Fruit fly (Drosophila melanogaster) whole organism, embryonic: Measurements from ENCODE around the gene CG10947.

ENCODE experiments used
- Aef1 ChIP-seq: fragments of 200-800 bp; sonication (Bioruptor generic); IDR thresholded peaks from 3 replicates; pipeline ENCODE4 v1.3.6; 2022; ENCODE audit warnings: missing biosample characterization, missing genetic modification characterization
- Asciz ChIP-seq: fragments of 200-800 bp; sonication (Bioruptor generic); optimal IDR thresholded peaks from 2 replicates; lab custom pipeline; 2017; ENCODE audit warnings: missing biosample characterization, mild to moderate bottlenecking, missing genetic modification characterization, missing genetic modification reagents
- Awh ChIP-seq: fragments of 200-800 bp; sonication (Bioruptor generic); IDR thresholded peaks from 2 replicates; pipeline ENCODE4, ENCODE4 v1.3.6; 2022; ENCODE audit warnings: missing biosample characterization, missing genetic modification characterization
- CG10366 ChIP-seq: fragments of 200-800 bp; sonication (Bioruptor generic); IDR thresholded peaks from 2 replicates; pipeline ENCODE4 v1.3.6; 2022; ENCODE audit warnings: missing biosample characterization, missing genetic modification characterization
- CG11695 ChIP-seq: fragments of 200-800 bp; sonication (Bioruptor generic); IDR thresholded peaks from 3 replicates; pipeline ENCODE4 v1.3.6; 2022; ENCODE audit warnings: missing biosample characterization, missing genetic modification characterization
- CG11723 ChIP-seq: fragments of 200-800 bp; sonication (Bioruptor generic); optimal IDR thresholded peaks from 2 replicates; lab custom pipeline; 2017; ENCODE audit warnings: missing biosample characterization, mild to moderate bottlenecking, missing genetic modification characterization
- CG12391 ChIP-seq: fragments of 200-800 bp; sonication (Bioruptor generic); optimal IDR thresholded peaks from 3 replicates; lab custom pipeline; 2018; ENCODE audit warnings: missing biosample characterization, mild to moderate bottlenecking, missing genetic modification characterization, moderate library complexity
- CG13775 ChIP-seq: fragments of 200-800 bp; sonication (Bioruptor generic); optimal IDR thresholded peaks from 3 replicates; lab custom pipeline; 2017; ENCODE audit warnings: missing biosample characterization, mild to moderate bottlenecking, missing genetic modification characterization
- CG13894 ChIP-seq: fragments of 200-800 bp; sonication (Bioruptor generic); optimal IDR thresholded peaks from 3 replicates; lab custom pipeline; 2018; ENCODE audit warnings: missing biosample characterization, mild to moderate bottlenecking, missing genetic modification characterization, moderate library complexity
- CG14050 ChIP-seq: fragments of 200-800 bp; sonication (Bioruptor generic); IDR thresholded peaks from 3 replicates; pipeline ENCODE4 v1.3.6; 2022; ENCODE audit warnings: missing biosample characterization, missing genetic modification characterization
- CG17612 ChIP-seq: fragments of 200-800 bp; sonication (Bioruptor generic); IDR thresholded peaks from 2 replicates; pipeline ENCODE4 v1.3.6; 2022; ENCODE audit warnings: missing biosample characterization, missing genetic modification characterization
- CG2129 ChIP-seq: fragments of 200-800 bp; sonication (Bioruptor generic); IDR thresholded peaks from 2 replicates; pipeline ENCODE4 v1.3.6; 2022; ENCODE audit warnings: missing biosample characterization, missing genetic modification characterization; ENCODE audit not compliant: partially characterized antibody
- CG2712 ChIP-seq: fragments of 200-800 bp; optimal IDR thresholded peaks from 3 replicates; lab custom pipeline; 2019; ENCODE audit warnings: missing biosample characterization, mild to moderate bottlenecking, missing genetic modification characterization, moderate library complexity
- CG3065 ChIP-seq: fragments of 200-800 bp; sonication (Bioruptor generic); optimal IDR thresholded peaks from 2 replicates; lab custom pipeline; 2016; ENCODE audit warnings: missing biosample characterization, missing genetic modification characterization
- CG4328 ChIP-seq: fragments of 200-800 bp; sonication (Bioruptor generic); optimal IDR thresholded peaks from 3 replicates; lab custom pipeline; 2017; ENCODE audit warnings: missing biosample characterization, missing genetic modification reagents, missing genetic modification characterization
- CG4360 ChIP-seq: fragments of 200-800 bp; sonication (Bioruptor generic); IDR thresholded peaks from 2 replicates; pipeline ENCODE4 v1.3.6; 2022; ENCODE audit warnings: missing biosample characterization, missing genetic modification characterization
- CG43689 ChIP-seq: fragments of 200-800 bp; sonication (Bioruptor generic); IDR thresholded peaks from 2 replicates; pipeline ENCODE4 v1.3.6; 2022; ENCODE audit warnings: missing biosample characterization, missing genetic modification characterization
- CG8281 ChIP-seq: fragments of 200-800 bp; sonication (Bioruptor generic); optimal IDR thresholded peaks from 2 replicates; lab custom pipeline; 2018; ENCODE audit warnings: missing biosample characterization, mild to moderate bottlenecking, missing genetic modification characterization, moderate library complexity
- CG8765 ChIP-seq: fragments of 200-800 bp; sonication (Bioruptor generic); IDR thresholded peaks from 2 replicates; pipeline ENCODE4 v1.3.6; 2022; ENCODE audit warnings: missing biosample characterization, missing genetic modification characterization
- E2f1 ChIP-seq: fragments of 200-800 bp; sonication (Bioruptor generic); IDR thresholded peaks from 2 replicates; pipeline ENCODE4 v1.3.6; 2022; ENCODE audit warnings: missing biosample characterization, missing genetic modification characterization
- Ets97D ChIP-seq: fragments of 200-800 bp; sonication (Bioruptor generic); optimal IDR thresholded peaks from 3 replicates; lab custom pipeline; 2016; ENCODE audit warnings: missing biosample characterization, missing genetic modification characterization
- H2.0 ChIP-seq: fragments of 200-800 bp; sonication (Bioruptor generic); IDR thresholded peaks from 2 replicates; pipeline ENCODE4 v1.3.6; 2022; ENCODE audit warnings: missing biosample characterization, missing genetic modification characterization
- HHEX ChIP-seq: fragments of 200-800 bp; sonication (Bioruptor generic); optimal IDR thresholded peaks from 3 replicates; lab custom pipeline; 2017; ENCODE audit warnings: missing biosample characterization, mild to moderate bottlenecking, missing genetic modification characterization, missing genetic modification reagents
- HLH54F ChIP-seq: fragments of 200-800 bp; sonication (Bioruptor generic); optimal IDR thresholded peaks from 3 replicates; lab custom pipeline; 2016; ENCODE audit warnings: missing biosample characterization, missing genetic modification characterization
- Hr39 ChIP-seq: fragments of >200 bp; optimal IDR thresholded peaks from 2 replicates; lab custom pipeline; 2017
- Lhr ChIP-seq: fragments of 200-800 bp; sonication (Bioruptor generic); optimal IDR thresholded peaks from 3 replicates; lab custom pipeline; 2017; ENCODE audit warnings: mild to moderate bottlenecking, missing biosample characterization, missing genetic modification reagents, missing genetic modification characterization
- Mad ChIP-seq: fragments of 200-800 bp; sonication (Bioruptor generic); optimal IDR thresholded peaks from 2 replicates; lab custom pipeline; 2016; ENCODE audit warnings: missing biosample characterization, missing genetic modification characterization
- Oaz ChIP-seq: fragments of 200-800 bp; sonication (Bioruptor generic); IDR thresholded peaks from 2 replicates; pipeline ENCODE4 v1.3.6; 2022; ENCODE audit warnings: missing biosample characterization, missing genetic modification characterization
- Poxn ChIP-seq: fragments of 200-800 bp; sonication (Bioruptor generic); IDR thresholded peaks from 2 replicates; pipeline ENCODE4 v1.3.6; 2022; ENCODE audit warnings: missing biosample characterization, missing genetic modification characterization
- Sin3A ChIP-seq: fragments of >200 bp; optimal IDR thresholded peaks from 2 replicates; lab custom pipeline; 2018
- Usf ChIP-seq: fragments of 200-800 bp; sonication (Bioruptor generic); optimal IDR thresholded peaks from 2 replicates; lab custom pipeline; 2017; ENCODE audit warnings: missing genotype, missing biosample characterization, missing genetic modification characterization
- ase ChIP-seq: fragments of 200-800 bp; sonication (Bioruptor generic); IDR thresholded peaks from 3 replicates; pipeline ENCODE4 v1.3.6; 2022; ENCODE audit warnings: missing biosample characterization, missing genetic modification characterization
- cad ChIP-seq: fragments of >200 bp; optimal IDR thresholded peaks from 2 replicates; lab custom pipeline; 2017; ENCODE audit warnings: missing biosample characterization, missing genetic modification characterization
- cg ChIP-seq: fragments of 200-800 bp; sonication (Bioruptor generic); optimal IDR thresholded peaks from 3 replicates; lab custom pipeline; 2019; ENCODE audit warnings: missing biosample characterization, mild to moderate bottlenecking, missing genetic modification characterization, moderate library complexity
- cwo ChIP-seq: fragments of 200-800 bp; sonication (Bioruptor generic); optimal IDR thresholded peaks from 3 replicates; lab custom pipeline; 2017; ENCODE audit warnings: missing biosample characterization, missing genetic modification characterization, mild to moderate bottlenecking, moderate library complexity, missing genetic modification reagents
- dmrt99B ChIP-seq: fragments of 200-800 bp; sonication (Bioruptor generic); optimal IDR thresholded peaks from 2 replicates; lab custom pipeline; 2018; ENCODE audit warnings: missing biosample characterization, mild to moderate bottlenecking, missing genetic modification characterization, moderate library complexity
- emc ChIP-seq: fragments of 200-800 bp; sonication (Bioruptor generic); optimal IDR thresholded peaks from 2 replicates; lab custom pipeline; 2016; ENCODE audit warnings: missing biosample characterization, missing genetic modification characterization
- fd102C ChIP-seq: fragments of 200-800 bp; sonication (Bioruptor generic); optimal IDR thresholded peaks from 2 replicates; lab custom pipeline; 2018; ENCODE audit warnings: missing biosample characterization, mild to moderate bottlenecking, missing genetic modification characterization, moderate library complexity
- fru ChIP-seq: fragments of >200 bp; optimal IDR thresholded peaks from 2 replicates; lab custom pipeline; 2017
- her ChIP-seq: fragments of 200-800 bp; sonication (Bioruptor generic); optimal IDR thresholded peaks from 2 replicates; lab custom pipeline; 2016; ENCODE audit warnings: missing biosample characterization, missing genetic modification characterization
- nerfin-2 ChIP-seq: fragments of 200-800 bp; sonication (Bioruptor generic); IDR thresholded peaks from 2 replicates; pipeline ENCODE4 v1.3.6; 2022; ENCODE audit warnings: missing biosample characterization, missing genetic modification characterization; ENCODE audit not compliant: partially characterized antibody
- nom ChIP-seq: fragments of 200-800 bp; sonication (Bioruptor generic); optimal IDR thresholded peaks from 2 replicates; lab custom pipeline; 2017; ENCODE audit warnings: missing biosample characterization, missing genetic modification characterization, mild to moderate bottlenecking, moderate library complexity, missing genetic modification reagents
- p53 ChIP-seq: fragments of 200-800 bp; sonication (Bioruptor generic); optimal IDR thresholded peaks from 2 replicates; lab custom pipeline; 2016; ENCODE audit warnings: missing biosample characterization, missing genetic modification characterization
- row ChIP-seq: fragments of 200-800 bp; sonication (Bioruptor generic); IDR thresholded peaks from 3 replicates; pipeline ENCODE4 v1.3.6; 2022; ENCODE audit warnings: missing biosample characterization, missing genetic modification characterization
- shn ChIP-seq: fragments of 200-800 bp; sonication (Bioruptor generic); optimal IDR thresholded peaks from 3 replicates; lab custom pipeline; 2016; ENCODE audit warnings: missing biosample characterization, missing genetic modification characterization
- slp2 ChIP-seq: fragments of 200-800 bp; sonication (Bioruptor generic); optimal IDR thresholded peaks from 2 replicates; lab custom pipeline; 2016; ENCODE audit warnings: missing biosample characterization, missing genetic modification characterization
- stc ChIP-seq: fragments of 200-800 bp; sonication (Bioruptor generic); IDR thresholded peaks from 2 replicates; pipeline ENCODE4 v1.3.6; 2022; ENCODE audit warnings: missing biosample characterization, missing genetic modification characterization
- tin ChIP-seq: fragments of 200-800 bp; sonication (Bioruptor generic); optimal IDR thresholded peaks from 3 replicates; lab custom pipeline; 2016; ENCODE audit warnings: missing biosample characterization, missing genetic modification characterization
- tio ChIP-seq: fragments of 200-800 bp; sonication (Bioruptor generic); optimal IDR thresholded peaks from 2 replicates; lab custom pipeline; 2017; ENCODE audit warnings: missing biosample characterization, missing genetic modification characterization, inconsistent platforms
- unpg ChIP-seq: fragments of 200-800 bp; sonication (Bioruptor generic); optimal IDR thresholded peaks from 3 replicates; lab custom pipeline; 2018; ENCODE audit warnings: missing biosample characterization, mild to moderate bottlenecking, missing genetic modification characterization, moderate library complexity

Gene CG10947

DNA sequence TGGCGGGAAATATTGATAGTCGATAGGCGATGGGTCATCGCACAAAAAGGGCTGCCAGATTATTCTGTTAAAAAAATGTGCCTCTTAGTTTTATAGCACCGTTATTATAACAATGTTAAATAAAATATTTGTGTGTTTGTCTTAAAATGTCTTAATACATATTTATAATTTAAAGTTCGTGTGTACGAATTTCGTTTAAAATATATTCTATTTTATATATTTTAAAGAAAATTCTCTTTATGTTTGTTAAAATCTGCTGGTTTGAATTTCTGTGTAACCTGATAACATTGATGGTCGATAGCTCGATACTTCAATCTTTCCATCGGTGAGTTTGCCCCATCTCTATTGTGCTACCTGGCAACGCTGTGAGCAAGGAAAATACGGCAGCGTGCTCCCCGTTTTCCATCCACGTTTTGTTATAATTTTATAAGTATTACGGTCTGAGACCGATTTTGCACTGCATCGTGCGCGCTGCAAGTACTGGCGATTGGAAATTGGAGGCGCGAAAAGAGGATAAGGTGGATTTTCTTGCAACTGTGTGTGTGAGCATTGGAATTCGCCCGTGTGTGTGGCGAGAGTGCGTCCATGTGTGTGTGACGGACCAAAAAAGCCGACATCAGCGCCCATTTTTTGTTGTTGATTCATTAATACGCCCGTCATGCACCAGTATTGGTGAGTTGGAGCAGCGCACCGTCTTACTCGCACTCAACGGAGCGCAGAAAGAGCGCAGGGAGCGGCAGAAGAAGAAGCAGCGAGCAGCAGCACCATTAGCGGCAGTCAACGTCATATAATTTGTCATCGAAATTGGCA is 2.4 kb upstream of the CG10947 start, which contains the start of the genes CG10949 and Arpc2 (continued):
- no peak for TF ChIP-seq nom
- TF ChIP-seq CG4360 (GFP tag; lab: Robert Waterston, UW): 0 out of 2 replicates have a peak, but pooled peaks have one; percentile 26
- no peak for TF ChIP-seq cwo (GFP tag; lab: Kevin White, UChicago)
- TF ChIP-seq shn (GFP tag; lab: Kevin White, UChicago): no peak
- peak; percentile 46 for TF ChIP-seq tin (GFP tag; lab: Kevin White, UChicago)
- TF ChIP-seq Usf: no peak
- TF ChIP-seq p53 (GFP tag; lab: Kevin White, UChicago): no peak
- peak; percentile 48; the same call in 1 of the 2 replicates for TF ChIP-seq E2f1 (GFP tag; lab: Robert Waterston, UW)
- TF ChIP-seq Oaz (GFP tag; lab: Robert Waterston, UW): no peak
- TF ChIP-seq stc (GFP tag; lab: Robert Waterston, UW): peak; percentile 38; the same call in 1 of the 2 replicates
- TF ChIP-seq Hr39 (lab: Kevin White, UChicago): no peak
- no peak for TF ChIP-seq CG14050 (GFP tag; lab: Robert Waterston, UW)
- no peak for TF ChIP-seq emc (GFP tag; lab: Kevin White, UChicago)
- peak; percentile 96 for TF ChIP-seq cg (GFP tag; lab: Kevin White, UChicago)
- TF ChIP-seq CG43689 (GFP tag; lab: Robert Waterston, UW): no peak
- TF ChIP-seq Awh (GFP tag; lab: Robert Waterston, UW): no peak
- 0 out of 3 replicates have a peak, but pooled peaks have one; percentile 10 for TF ChIP-seq Aef1 (GFP tag; lab: Robert Waterston, UW)
- no peak for TF ChIP-seq CG3065 (GFP tag; lab: Kevin White, UChicago)
- no peak for TF ChIP-seq dmrt99B
- TF ChIP-seq CG13775 (GFP tag; lab: Kevin White, UChicago): peak; percentile 65
- TF ChIP-seq CG12391: peak; percentile 77
- peak; percentile 38; the same call in 1 of the 2 replicates for TF ChIP-seq H2.0
- no peak for TF ChIP-seq CG11723
- TF ChIP-seq row: peak; percentile 86
- TF ChIP-seq fru (lab: Kevin White, UChicago): no peak
- no peak for TF ChIP-seq Poxn (GFP tag; lab: Robert Waterston, UW)
- TF ChIP-seq CG2129 (GFP tag; lab: Robert Waterston, UW): no peak
- TF ChIP-seq CG4328 (GFP tag; lab: Kevin White, UChicago): peak; percentile 54
- peak; percentile 33 for TF ChIP-seq Sin3A
- TF ChIP-seq CG11695 (GFP tag; lab: Robert Waterston, UW): 0 out of 3 replicates have a peak, but pooled peaks have one; percentile 20
- peak; percentile 27 for TF ChIP-seq CG13894
- TF ChIP-seq slp2 (GFP tag; lab: Kevin White, UChicago): no peak
- peak; percentile 44; the same call in 1 of the 2 replicates for TF ChIP-seq nerfin-2 (GFP tag; lab: Robert Waterston, UW)
- TF ChIP-seq CG8281: peak; percentile 52
- TF ChIP-seq HHEX (GFP tag; lab: Kevin White, UChicago): no peak
- TF ChIP-seq HLH54F: no peak
- TF ChIP-seq Asciz (GFP tag; lab: Kevin White, UChicago): no peak
- TF ChIP-seq CG10366: peak; percentile 32; the same call in 1 of the 2 replicates
- TF ChIP-seq CG8765 (GFP tag; lab: Robert Waterston, UW): no peak
- TF ChIP-seq Mad (GFP tag; lab: Kevin White, UChicago): peak; percentile 8
- peak; percentile 75 for TF ChIP-seq CG2712
- no peak for TF ChIP-seq CG17612
- TF ChIP-seq Ets97D: peak; percentile 16
- TF ChIP-seq her (GFP tag; lab: Kevin White, UChicago): no peak
- no peak for TF ChIP-seq fd102C (GFP tag; lab: Kevin White, UChicago)
- no peak for TF ChIP-seq cad (GFP tag; lab: Kevin White, UChicago)
- peak; percentile 58 for TF ChIP-seq unpg (GFP tag; lab: Kevin White, UChicago)
- TF ChIP-seq tio (GFP tag; lab: Kevin White, UChicago): peak; percentile 42
- TF ChIP-seq ase (GFP tag; lab: Robert Waterston, UW): no peak
- TF ChIP-seq Lhr (GFP tag; lab: Kevin White, UChicago): peak; percentile 67
